Fruit fly (Drosophila melanogaster) whole organism, wandering third instar larva: Measurements from ENCODE around the gene MsR1.

ENCODE experiments used
- CG32264 ChIP-seq: fragments of 200-800 bp; sonication (Bioruptor generic); optimal IDR thresholded peaks from 2 replicates; lab custom pipeline; 2016; ENCODE audit warnings: missing biosample characterization, missing genetic modification characterization
- CrebA ChIP-seq: fragments of 200-800 bp; sonication (Bioruptor generic); optimal IDR thresholded peaks from 2 replicates; lab custom pipeline; 2016; ENCODE audit warnings: missing biosample characterization, mild to moderate bottlenecking, missing genetic modification characterization, borderline replicate concordance
- GATAd ChIP-seq: sonication (Bioruptor generic); optimal IDR thresholded peaks from 2 replicates; lab custom pipeline; 2016; ENCODE audit warnings: missing biosample characterization, missing genetic modification characterization
- HLH106 ChIP-seq: fragments of 200-800 bp; optimal IDR thresholded peaks from 3 replicates; lab custom pipeline; 2019; ENCODE audit warnings: missing biosample characterization, mild to moderate bottlenecking, missing genetic modification characterization, moderate library complexity
- Hnf4 ChIP-seq: fragments of 200-800 bp; sonication (Bioruptor generic); optimal IDR thresholded peaks from 2 replicates; lab custom pipeline; 2016; ENCODE audit warnings: missing biosample characterization, mild to moderate bottlenecking, missing genetic modification characterization
- Hr83 ChIP-seq: fragments of 200-300 bp; sonication (Bioruptor generic); optimal IDR thresholded peaks from 2 replicates; lab custom pipeline; 2016; ENCODE audit warnings: missing biosample characterization, mild to moderate bottlenecking, missing genetic modification characterization, moderate library complexity; ENCODE audit not compliant: poor library complexity, severe bottlenecking
- Myc ChIP-seq: fragments of >200 bp; optimal IDR thresholded peaks from 2 replicates; lab custom pipeline; 2017
- N ChIP-seq: fragments of >200 bp; optimal IDR thresholded peaks from 2 replicates; lab custom pipeline; 2018; ENCODE audit warnings: missing biosample characterization, missing external identifiers, missing genetic modification characterization
- Sp1 ChIP-seq: fragments of 200-800 bp; sonication (Bioruptor generic); optimal IDR thresholded peaks from 3 replicates; lab custom pipeline; 2019; ENCODE audit warnings: missing biosample characterization, mild to moderate bottlenecking, missing genetic modification characterization, moderate library complexity
- dmrt93B ChIP-seq: fragments of 200-800 bp; sonication (Bioruptor generic); optimal IDR thresholded peaks from 2 replicates; lab custom pipeline; 2018; ENCODE audit warnings: missing biosample characterization, mild to moderate bottlenecking, missing genetic modification characterization
- ey ChIP-seq: fragments of 200-800 bp; sonication (Bioruptor generic); optimal IDR thresholded peaks from 2 replicates; lab custom pipeline; 2016; ENCODE audit warnings: missing biosample characterization, missing genetic modification characterization
- foxo ChIP-seq, 2 experiments: fragments of 200-800 bp; sonication (Bioruptor generic); optimal IDR thresholded peaks; 2 replicates in 1 of 2; 3 replicates in 1 of 2; lab custom pipeline; 2016 to 2017; ENCODE audit warnings: missing biosample characterization in 2 of 2, missing genetic modification characterization in 2 of 2
- h ChIP-seq: fragments of 200-800 bp; sonication (Bioruptor generic); optimal IDR thresholded peaks from 3 replicates; lab custom pipeline; 2016; ENCODE audit warnings: missing biosample characterization, mild to moderate bottlenecking, missing genetic modification characterization
- lola ChIP-seq: fragments of >200 bp; optimal IDR thresholded peaks from 2 replicates; lab custom pipeline; 2017; ENCODE audit warnings: missing biosample characterization, missing genetic modification characterization
- pan ChIP-seq: fragments of >200 bp; optimal IDR thresholded peaks from 2 replicates; lab custom pipeline; 2017
- psq ChIP-seq: fragments of 200-800 bp; sonication (Bioruptor generic); optimal IDR thresholded peaks from 3 replicates; lab custom pipeline; 2017; ENCODE audit warnings: missing biosample characterization, mild to moderate bottlenecking, missing genetic modification characterization, moderate library complexity
- usp ChIP-seq: fragments of >200 bp; optimal IDR thresholded peaks from 2 replicates; lab custom pipeline; 2017; ENCODE audit warnings: missing biosample characterization, missing genetic modification characterization
- woc ChIP-seq: sonication (Bioruptor generic); optimal IDR thresholded peaks from 2 replicates; lab custom pipeline; 2016; ENCODE audit warnings: missing biosample characterization, mild to moderate bottlenecking, missing genetic modification characterization

MsR1 gene

dm6 chr3L:2392745-2393435, 70.4 kb downstream of the MsR1 start:
- TF ChIP-seq h (GFP tag; lab: Kevin White, UChicago) (no peak), CrebA (GFP tag; lab: Kevin White, UChicago) (no peak), HLH106 (tag; lab: Kevin White, UChicago) (no peak), dmrt93B (GFP tag; lab: Kevin White, UChicago) (no peak), lola (no peak), psq (GFP tag; lab: Kevin White, UChicago) (no peak), foxo (GFP tag; optimal IDR thresholded peaks at IDR 0.05; lab: Kevin White, UChicago) (no peak), Hnf4 (GFP tag; lab: Kevin White, UChicago) (no peak), Sp1 (GFP tag; lab: Kevin White, UChicago) (no peak), usp (GFP tag; lab: Kevin White, UChicago) (no peak), woc (no peak), GATAd (GFP tag; lab: Kevin White, UChicago) (no peak), CG32264 (no peak), pan (lab: Kevin White, UChicago) (no peak), Hr83 (GFP tag; lab: Kevin White, UChicago) (no peak), ey (no peak), N (GFP tag; lab: Kevin White, UChicago) (no peak), Myc (lab: Kevin White, UChicago) (no peak)
